Fruit fly (Drosophila melanogaster) whole organism, embryonic: Measurements from ENCODE around the gene CG7227.

Experiments
- Atf6 ChIP-seq: fragments of 200-800 bp; sonication (Bioruptor generic); IDR thresholded peaks from 2 replicates; pipeline ENCODE4 v1.3.6; 2022; ENCODE audit warnings: missing biosample characterization, missing genetic modification characterization
- B-H2 ChIP-seq: fragments of 200-800 bp; sonication (Bioruptor generic); optimal IDR thresholded peaks from 2 replicates; lab custom pipeline; 2018; ENCODE audit warnings: missing biosample characterization, mild to moderate bottlenecking, missing genetic modification characterization
- CG10366 ChIP-seq: fragments of 200-800 bp; sonication (Bioruptor generic); IDR thresholded peaks from 2 replicates; pipeline ENCODE4 v1.3.6; 2022; ENCODE audit warnings: missing biosample characterization, missing genetic modification characterization
- CG10431 ChIP-seq: fragments of 200-800 bp; sonication (Bioruptor generic); optimal IDR thresholded peaks from 3 replicates; lab custom pipeline; 2018; ENCODE audit warnings: missing biosample characterization, mild to moderate bottlenecking, missing genetic modification characterization
- CG10462 ChIP-seq: fragments of 200-800 bp; sonication (Bioruptor generic); optimal IDR thresholded peaks from 2 replicates; lab custom pipeline; 2016; ENCODE audit warnings: missing biosample characterization, missing genetic modification characterization
- CG10979 ChIP-seq: fragments of 200-800 bp; sonication (Bioruptor generic); optimal IDR thresholded peaks from 2 replicates; lab custom pipeline; 2018; ENCODE audit warnings: missing biosample characterization, mild to moderate bottlenecking, missing genetic modification characterization, moderate library complexity
- CG11398 ChIP-seq: fragments of 200-800 bp; sonication (Bioruptor generic); optimal IDR thresholded peaks from 2 replicates; lab custom pipeline; 2016; ENCODE audit warnings: missing biosample characterization, missing genetic modification characterization
- CG12219 ChIP-seq: fragments of 200-800 bp; sonication (Bioruptor generic); optimal IDR thresholded peaks from 3 replicates; lab custom pipeline; 2018; ENCODE audit warnings: missing biosample characterization, mild to moderate bottlenecking, missing genetic modification characterization
- CG13424 ChIP-seq: fragments of 200-800 bp; sonication (Bioruptor generic); optimal IDR thresholded peaks from 2 replicates; lab custom pipeline; 2019; ENCODE audit warnings: missing biosample characterization, mild to moderate bottlenecking, missing genetic modification characterization, moderate library complexity
- CG13894 ChIP-seq: fragments of 200-800 bp; sonication (Bioruptor generic); optimal IDR thresholded peaks from 3 replicates; lab custom pipeline; 2018; ENCODE audit warnings: missing biosample characterization, mild to moderate bottlenecking, missing genetic modification characterization, moderate library complexity
- CG17612 ChIP-seq: fragments of 200-800 bp; sonication (Bioruptor generic); IDR thresholded peaks from 2 replicates; pipeline ENCODE4 v1.3.6; 2022; ENCODE audit warnings: missing biosample characterization, missing genetic modification characterization
- CG17802 ChIP-seq: fragments of 200-800 bp; sonication (Bioruptor generic); optimal IDR thresholded peaks from 2 replicates; lab custom pipeline; 2018; ENCODE audit warnings: missing biosample characterization, mild to moderate bottlenecking, missing genetic modification characterization, moderate library complexity
- CG2116 ChIP-seq: fragments of 200-800 bp; sonication (Bioruptor generic); optimal IDR thresholded peaks from 3 replicates; lab custom pipeline; 2018; ENCODE audit warnings: missing biosample characterization, mild to moderate bottlenecking, missing genetic modification characterization
- CG3281 ChIP-seq: fragments of 200-800 bp; sonication (Bioruptor generic); optimal IDR thresholded peaks from 3 replicates; lab custom pipeline; 2017; ENCODE audit warnings: missing biosample characterization, mild to moderate bottlenecking, missing genetic modification characterization
- CG33557 ChIP-seq: fragments of 200-800 bp; sonication (Bioruptor generic); optimal IDR thresholded peaks from 2 replicates; lab custom pipeline; 2019; ENCODE audit warnings: missing biosample characterization, mild to moderate bottlenecking, missing genetic modification characterization, moderate library complexity
- CG4820 ChIP-seq: fragments of 200-800 bp; sonication (Bioruptor generic); optimal IDR thresholded peaks from 3 replicates; lab custom pipeline; 2016; ENCODE audit warnings: missing biosample characterization, missing genetic modification characterization
- CG4854 ChIP-seq: fragments of 200-800 bp; sonication (Bioruptor generic); optimal IDR thresholded peaks from 2 replicates; lab custom pipeline; 2016; ENCODE audit warnings: missing biosample characterization, missing genetic modification characterization, inconsistent platforms
- CG7987 ChIP-seq: fragments of 200-800 bp; sonication (Bioruptor generic); optimal IDR thresholded peaks from 2 replicates; lab custom pipeline; 2018; ENCODE audit warnings: missing biosample characterization, mild to moderate bottlenecking, missing genetic modification characterization, moderate library complexity
- CG9797 ChIP-seq: fragments of 200-800 bp; sonication (Bioruptor generic); optimal IDR thresholded peaks from 3 replicates; lab custom pipeline; 2018; ENCODE audit warnings: missing biosample characterization, mild to moderate bottlenecking, missing genetic modification characterization
- Camta ChIP-seq: fragments of 200-800 bp; sonication (Bioruptor generic); optimal IDR thresholded peaks from 2 replicates; lab custom pipeline; 2016; ENCODE audit warnings: missing biosample characterization, missing genetic modification characterization
- D ChIP-seq, 2 experiments: fragments of 200-800 bp in 1 of 2; fragments of >200 bp in 1 of 2; sonication (Bioruptor generic) in 1 of 2; optimal IDR thresholded peaks; 2 replicates in 1 of 2; 3 replicates in 1 of 2; lab custom pipeline; 2017; ENCODE audit warnings: mild to moderate bottlenecking in 1 of 2, missing biosample characterization in 1 of 2, missing genetic modification characterization in 1 of 2, missing genetic modification reagents in 1 of 2
- Dip3 ChIP-seq: fragments of 200-800 bp; sonication (Bioruptor generic); optimal IDR thresholded peaks from 3 replicates; lab custom pipeline; 2016; ENCODE audit warnings: missing biosample characterization, missing genetic modification characterization
- Dp ChIP-seq: fragments of 200-800 bp; sonication (Bioruptor generic); optimal IDR thresholded peaks from 2 replicates; lab custom pipeline; 2018; ENCODE audit warnings: missing biosample characterization, mild to moderate bottlenecking, missing genetic modification characterization, moderate library complexity
- HLH4C ChIP-seq: fragments of 200-800 bp; sonication (Bioruptor generic); IDR thresholded peaks from 3 replicates; pipeline ENCODE4 v1.3.6; 2022; ENCODE audit warnings: missing biosample characterization, missing genetic modification characterization; ENCODE audit not compliant: partially characterized antibody
- Hr78 ChIP-seq, 2 experiments: fragments of 200-800 bp in 1 of 2; fragments of >200 bp in 1 of 2; sonication (Bioruptor generic) in 1 of 2; optimal IDR thresholded peaks; 2 replicates each; lab custom pipeline; 2017 to 2019; ENCODE audit warnings: missing biosample characterization in 2 of 2, missing genetic modification characterization in 2 of 2, mild to moderate bottlenecking in 1 of 2, moderate library complexity in 1 of 2
- NC2α ChIP-seq: fragments of 200-800 bp; sonication (Bioruptor generic); optimal IDR thresholded peaks from 2 replicates; lab custom pipeline; 2016; ENCODE audit warnings: missing biosample characterization, missing genetic modification characterization
- NfI ChIP-seq: fragments of 200-800 bp; sonication (Bioruptor generic); optimal IDR thresholded peaks from 3 replicates; lab custom pipeline; 2018; ENCODE audit warnings: missing biosample characterization, mild to moderate bottlenecking, missing genetic modification characterization, moderate library complexity
- Taf1 ChIP-seq: fragments of 200-800 bp; sonication (Bioruptor generic); IDR thresholded peaks from 2 replicates; pipeline ENCODE4 v1.3.6; 2022; ENCODE audit warnings: missing biosample characterization, missing genetic modification characterization
- ase ChIP-seq: fragments of 200-800 bp; sonication (Bioruptor generic); IDR thresholded peaks from 3 replicates; pipeline ENCODE4 v1.3.6; 2022; ENCODE audit warnings: missing biosample characterization, missing genetic modification characterization
- bcd ChIP-seq: fragments of 200-800 bp; sonication (Bioruptor generic); optimal IDR thresholded peaks from 2 replicates; lab custom pipeline; 2017; ENCODE audit warnings: missing biosample characterization, mild to moderate bottlenecking, missing genetic modification characterization
- bowl ChIP-seq: fragments of 200-800 bp; sonication (Bioruptor generic); IDR thresholded peaks from 2 replicates; pipeline ENCODE4 v1.3.6; 2022; ENCODE audit warnings: missing biosample characterization, missing genetic modification characterization
- cwo ChIP-seq: fragments of 200-800 bp; sonication (Bioruptor generic); optimal IDR thresholded peaks from 3 replicates; lab custom pipeline; 2017; ENCODE audit warnings: missing biosample characterization, missing genetic modification characterization, mild to moderate bottlenecking, moderate library complexity, missing genetic modification reagents
- disco-r ChIP-seq: fragments of 200-800 bp; sonication (Bioruptor generic); optimal IDR thresholded peaks from 2 replicates; lab custom pipeline; 2016; ENCODE audit warnings: missing biosample characterization, missing genetic modification characterization
- fd102C ChIP-seq: fragments of 200-800 bp; sonication (Bioruptor generic); optimal IDR thresholded peaks from 2 replicates; lab custom pipeline; 2018; ENCODE audit warnings: missing biosample characterization, mild to moderate bottlenecking, missing genetic modification characterization, moderate library complexity
- fd3F ChIP-seq: fragments of 200-800 bp; sonication (Bioruptor generic); optimal IDR thresholded peaks from 2 replicates; lab custom pipeline; 2018; ENCODE audit warnings: missing biosample characterization, mild to moderate bottlenecking, missing genetic modification characterization, moderate library complexity
- fd96Cb ChIP-seq: fragments of 200-800 bp; sonication (Bioruptor generic); optimal IDR thresholded peaks from 2 replicates; lab custom pipeline; 2018; ENCODE audit warnings: missing biosample characterization, mild to moderate bottlenecking, missing genetic modification characterization, moderate library complexity
- hkb ChIP-seq, 2 experiments: fragments of 200-800 bp in 1 of 2; fragments of >200 bp in 1 of 2; sonication (Bioruptor generic) in 1 of 2; IDR thresholded peaks in 1 of 2; optimal IDR thresholded peaks in 1 of 2; 2 replicates each; pipeline versions ENCODE4 v1.3.6 to Lab custom; 2017 to 2022; ENCODE audit warnings: missing biosample characterization in 1 of 2, missing genetic modification characterization in 1 of 2
- hth ChIP-seq: fragments of >200 bp; optimal IDR thresholded peaks from 2 replicates; lab custom pipeline; 2017; ENCODE audit warnings: inconsistent platforms
- klu ChIP-seq: fragments of 200-800 bp; sonication (Bioruptor generic); IDR thresholded peaks from 2 replicates; pipeline ENCODE4 v1.3.6; 2022; ENCODE audit warnings: missing biosample characterization, missing genetic modification characterization
- luna ChIP-seq: fragments of 200-800 bp; sonication (Bioruptor generic); optimal IDR thresholded peaks from 2 replicates; lab custom pipeline; 2016; ENCODE audit warnings: missing biosample characterization, missing genetic modification characterization
- nmo ChIP-seq: fragments of 200-800 bp; sonication (Bioruptor generic); optimal IDR thresholded peaks from 2 replicates; lab custom pipeline; 2018; ENCODE audit warnings: missing biosample characterization, mild to moderate bottlenecking, missing genetic modification characterization, moderate library complexity
- nom ChIP-seq: fragments of 200-800 bp; sonication (Bioruptor generic); optimal IDR thresholded peaks from 2 replicates; lab custom pipeline; 2017; ENCODE audit warnings: missing biosample characterization, missing genetic modification characterization, mild to moderate bottlenecking, moderate library complexity, missing genetic modification reagents
- pfk ChIP-seq: fragments of 200-800 bp; sonication (Bioruptor generic); optimal IDR thresholded peaks from 2 replicates; lab custom pipeline; 2018; ENCODE audit warnings: missing biosample characterization, mild to moderate bottlenecking, missing genetic modification characterization, moderate library complexity
- scrt ChIP-seq: fragments of 200-800 bp; sonication (Bioruptor generic); optimal IDR thresholded peaks from 2 replicates; lab custom pipeline; 2018; ENCODE audit warnings: missing biosample characterization, mild to moderate bottlenecking, missing genetic modification characterization, moderate library complexity
- sna ChIP-seq: fragments of 200-800 bp; sonication (Bioruptor generic); IDR thresholded peaks from 2 replicates; pipeline ENCODE4 v1.3.6; 2022; ENCODE audit warnings: missing biosample characterization, missing genetic modification characterization; ENCODE audit not compliant: partially characterized antibody
- vnd ChIP-seq: fragments of 200-800 bp; sonication (Bioruptor generic); IDR thresholded peaks from 3 replicates; pipeline ENCODE4 v1.3.6; 2022; ENCODE audit warnings: missing biosample characterization, missing genetic modification characterization; ENCODE audit not compliant: partially characterized antibody
- zen2 ChIP-seq: fragments of 200-800 bp; sonication (Bioruptor generic); IDR thresholded peaks from 3 replicates; pipeline ENCODE4 v1.3.6; 2022; ENCODE audit warnings: missing biosample characterization, missing genetic modification characterization; ENCODE audit not compliant: partially characterized antibody

The CG7227 gene

dm6 chr2L:7984059-7984800 is 13.7 kb downstream of the CG7227 start, which contains the start of gene Snoo (continued):
- TF ChIP-seq CG17802 (tag; lab: Kevin White, UChicago): no peak
- no peak for TF ChIP-seq CG4854 (GFP tag; lab: Kevin White, UChicago)
- no peak for TF ChIP-seq luna
- TF ChIP-seq hkb (optimal IDR thresholded peaks at IDR 0.05; lab: Kevin White, UChicago): no peak
- TF ChIP-seq hkb (GFP tag; IDR thresholded peaks at IDR 0.05; lab: Robert Waterston, UW): 0 out of 2 replicates have a peak, but pooled peaks have one; percentile 20
- no peak for TF ChIP-seq Camta
- TF ChIP-seq CG7987 (GFP tag; lab: Kevin White, UChicago): peak; percentile 29
- TF ChIP-seq NfI (GFP tag; lab: Kevin White, UChicago): peak; percentile 20
- no peak for TF ChIP-seq fd3F (GFP tag; lab: Kevin White, UChicago)
- peak; percentile 90 for TF ChIP-seq CG9797 (GFP tag; lab: Kevin White, UChicago)
- no peak for TF ChIP-seq CG4820 (GFP tag; lab: Kevin White, UChicago)
- TF ChIP-seq D (optimal IDR thresholded peaks at IDR 0.05; lab: Kevin White, UChicago): no peak
- TF ChIP-seq D (GFP tag; optimal IDR thresholded peaks at IDR 0.05; lab: Kevin White, UChicago): no peak
- peak; percentile 87 for TF ChIP-seq cwo (GFP tag; lab: Kevin White, UChicago)
- no peak for TF ChIP-seq bowl (GFP tag; lab: Robert Waterston, UW)
- TF ChIP-seq hth (lab: Kevin White, UChicago): no peak
- TF ChIP-seq Dip3: no peak
- no peak for TF ChIP-seq Hr78 (GFP tag; optimal IDR thresholded peaks at IDR 0.05; lab: Kevin White, UChicago)
- no peak for TF ChIP-seq NC2α (GFP tag; lab: Kevin White, UChicago)
- no peak for TF ChIP-seq CG10979 (tag; lab: Kevin White, UChicago)
- TF ChIP-seq pfk (GFP tag; lab: Kevin White, UChicago): no peak
- TF ChIP-seq HLH4C (GFP tag; lab: Robert Waterston, UW): no peak
- no peak for TF ChIP-seq bcd (GFP tag; lab: Kevin White, UChicago)
- no peak for TF ChIP-seq disco-r
- no peak for TF ChIP-seq ase (GFP tag; lab: Robert Waterston, UW)
- no peak for TF ChIP-seq fd102C
- no peak for TF ChIP-seq CG11398 (GFP tag; lab: Kevin White, UChicago)
- peak; percentile 45 for TF ChIP-seq B-H2 (GFP tag; lab: Kevin White, UChicago)
- TF ChIP-seq nom (GFP tag; lab: Kevin White, UChicago): peak; percentile 6
- TF ChIP-seq klu (GFP tag; lab: Robert Waterston, UW): no peak
- TF ChIP-seq CG13424 (tag; lab: Kevin White, UChicago): no peak
- 0 out of 2 replicates have a peak, but pooled peaks have one; percentile 46 for TF ChIP-seq sna (GFP tag; lab: Robert Waterston, UW)
- TF ChIP-seq nmo (GFP tag; lab: Kevin White, UChicago): no peak
- TF ChIP-seq Dp (GFP tag; lab: Kevin White, UChicago): peak; percentile 20
- TF ChIP-seq CG33557 (GFP tag; lab: Kevin White, UChicago): no peak
- TF ChIP-seq CG2116 (GFP tag; lab: Kevin White, UChicago): peak; percentile 35
- peak; percentile 13 for TF ChIP-seq CG13894 (tag; lab: Kevin White, UChicago)
- TF ChIP-seq CG10431: no peak
- no peak for TF ChIP-seq scrt
- no peak for TF ChIP-seq fd96Cb (tag; lab: Kevin White, UChicago)
- TF ChIP-seq zen2 (GFP tag; lab: Robert Waterston, UW): peak; percentile 64; the same call in 2 of the 3 replicates
- TF ChIP-seq Atf6: no peak
- no peak for TF ChIP-seq CG3281 (GFP tag; lab: Kevin White, UChicago)
- no peak for TF ChIP-seq CG12219 (GFP tag; lab: Kevin White, UChicago)
- TF ChIP-seq CG10462 (GFP tag; lab: Kevin White, UChicago): no peak
- TF ChIP-seq CG17612 (GFP tag; lab: Robert Waterston, UW): no peak
- no peak for TF ChIP-seq Taf1 (GFP tag; lab: Robert Waterston, UW)
- no peak for TF ChIP-seq vnd
- TF ChIP-seq CG10366 (GFP tag; lab: Robert Waterston, UW): no peak
